Worm (Caenorhabditis elegans) whole organism, young adult: ENCODE measurements around the gene atx-2.
A peak's percentile ranks its signal among the peaks of the same experiment; 100 is the strongest.

Experiments used
- F23B12.7 ChIP-seq: sonication (generic microtip); optimal IDR thresholded peaks from 2 replicates; lab custom pipeline; 2017; ENCODE audit warnings: missing genetic modification characterization, mild to moderate bottlenecking, missing compliant biosample characterization, antibody characterized with exemption, moderate library complexity; ENCODE audit not compliant: insufficient read depth
- F33H1.4 ChIP-seq: fragments of 200-800 bp; sonication (Bioruptor generic); IDR thresholded peaks from 2 replicates; pipeline ENCODE4 v1.3.6; 2022; ENCODE audit warnings: missing genetic modification reagents, missing genetic modification characterization, missing compliant biosample characterization
- F39B2.1 ChIP-seq: fragments of 200-800 bp; sonication (Bioruptor generic); IDR thresholded peaks from 2 replicates; pipeline ENCODE4 v1.3.6; 2022; ENCODE audit warnings: missing genetic modification reagents, missing genetic modification characterization, missing compliant biosample characterization
- F49E8.2 ChIP-seq: sonication (generic microtip); optimal IDR thresholded peaks from 3 replicates; lab custom pipeline; 2017; ENCODE audit warnings: missing genetic modification characterization, mild to moderate bottlenecking, missing compliant biosample characterization, antibody characterized with exemption, moderate library complexity; ENCODE audit not compliant: insufficient read depth
- K11D2.4 ChIP-seq: fragments of 200-800 bp; sonication (Bioruptor generic); IDR thresholded peaks from 2 replicates; pipeline ENCODE4 v1.3.6; 2022; ENCODE audit warnings: missing genetic modification reagents, missing genetic modification characterization, missing compliant biosample characterization
- K12H6.12 ChIP-seq: fragments of 200-800 bp; sonication (Bioruptor generic); optimal IDR thresholded peaks from 2 replicates; lab custom pipeline; 2018; ENCODE audit warnings: mild to moderate bottlenecking, missing genetic modification characterization, missing compliant biosample characterization
- athp-1 ChIP-seq: sonication (generic microtip); optimal IDR thresholded peaks from 2 replicates; lab custom pipeline; 2017; ENCODE audit warnings: mild to moderate bottlenecking, missing genetic modification characterization, missing compliant biosample characterization
- ccch-3 ChIP-seq: fragments of 200-800 bp; sonication (Bioruptor generic); optimal IDR thresholded peaks from 2 replicates; lab custom pipeline; 2018; ENCODE audit warnings: mild to moderate bottlenecking, missing genetic modification characterization, missing compliant biosample characterization
- cebp-2 ChIP-seq: fragments of 200-800 bp; sonication (Bioruptor generic); IDR thresholded peaks from 2 replicates; pipeline ENCODE4 v1.3.6; 2022; ENCODE audit warnings: missing genetic modification characterization, missing compliant biosample characterization
- ceh-100 ChIP-seq: fragments of 200-800 bp; sonication (Bioruptor generic); IDR thresholded peaks from 2 replicates; pipeline ENCODE4 v1.3.6; 2022; ENCODE audit warnings: missing genetic modification reagents, missing genetic modification characterization, missing compliant biosample characterization
- ceh-79 ChIP-seq: sonication (generic microtip); optimal IDR thresholded peaks from 2 replicates; lab custom pipeline; 2017; ENCODE audit warnings: mild to moderate bottlenecking, missing genetic modification characterization, missing compliant biosample characterization
- dpl-1 ChIP-seq: fragments of 150-350 bp; optimal IDR thresholded peaks from 2 replicates; lab custom pipeline; 2014; ENCODE audit warnings: missing biosample characterization, missing genetic modification reagents, missing genetic modification characterization
- hmg-20 ChIP-seq: fragments of 200-800 bp; sonication (Bioruptor generic); IDR thresholded peaks from 2 replicates; pipeline ENCODE4 v1.3.6; 2022; ENCODE audit warnings: missing genetic modification reagents, missing genetic modification characterization, missing compliant biosample characterization
- let-526 ChIP-seq: fragments of 200-800 bp; sonication (Bioruptor generic); IDR thresholded peaks from 2 replicates; pipeline ENCODE4 v1.3.6; 2022; ENCODE audit warnings: missing genetic modification reagents, missing genetic modification characterization, missing compliant biosample characterization
- lin-26 ChIP-seq: fragments of 200-800 bp; sonication (Bioruptor generic); IDR thresholded peaks from 2 replicates; pipeline ENCODE4 v1.3.6; 2022; ENCODE audit warnings: missing genetic modification reagents, missing genetic modification characterization, missing compliant biosample characterization
- lin-54 ChIP-seq: fragments of 200-800 bp; sonication (Bioruptor generic); optimal IDR thresholded peaks from 2 replicates; lab custom pipeline; 2018; ENCODE audit warnings: mild to moderate bottlenecking, missing genetic modification characterization, missing compliant biosample characterization
- lsy-27 ChIP-seq: sonication (generic microtip); optimal IDR thresholded peaks from 2 replicates; lab custom pipeline; 2017; ENCODE audit warnings: missing genetic modification characterization, mild to moderate bottlenecking, missing compliant biosample characterization, antibody characterized with exemption, missing genotype, borderline replicate concordance; ENCODE audit not compliant: insufficient read depth
- mel-28 ChIP-seq: sonication (generic microtip); optimal IDR thresholded peaks from 2 replicates; lab custom pipeline; 2016; ENCODE audit warnings: borderline replicate concordance, mild to moderate bottlenecking, missing genetic modification characterization, missing compliant biosample characterization
- mes-4 ChIP-seq: sonication (generic microtip); optimal IDR thresholded peaks from 2 replicates; lab custom pipeline; 2016; ENCODE audit warnings: missing genotype, missing genetic modification characterization, missing compliant biosample characterization
- nfya-1 ChIP-seq: sonication (generic microtip); optimal IDR thresholded peaks from 2 replicates; lab custom pipeline; 2017; ENCODE audit warnings: antibody characterized with exemption, missing compliant biosample characterization, missing genetic modification characterization, borderline replicate concordance; ENCODE audit not compliant: insufficient read depth
- nfya-2 ChIP-seq: fragments of 200-800 bp; sonication (Bioruptor generic); IDR thresholded peaks from 2 replicates; pipeline ENCODE4 v1.3.6; 2022; ENCODE audit warnings: missing genetic modification reagents, missing genetic modification characterization, missing compliant biosample characterization
- nfyb-1 ChIP-seq: fragments of 200-800 bp; sonication (Bioruptor generic); IDR thresholded peaks from 2 replicates; pipeline ENCODE4 v1.3.6; 2022; ENCODE audit warnings: missing genetic modification reagents, missing genetic modification characterization, missing compliant biosample characterization
- rec-8 ChIP-seq, 2 experiments: sonication (generic microtip); optimal IDR thresholded peaks; 2 replicates each; lab custom pipeline; 2016; ENCODE audit warnings: mild to moderate bottlenecking in 2 of 2, missing genetic modification characterization in 2 of 2, missing genetic modification reagents in 2 of 2, missing genotype in 2 of 2, missing biosample characterization in 1 of 2, missing compliant biosample characterization in 1 of 2, moderate library complexity in 1 of 2
- snpc-1.3 ChIP-seq: sonication (generic microtip); optimal IDR thresholded peaks from 2 replicates; lab custom pipeline; 2017; ENCODE audit warnings: missing genetic modification characterization, mild to moderate bottlenecking, missing compliant biosample characterization, antibody characterized with exemption, moderate library complexity, missing genotype, missing genetic modification reagents; ENCODE audit not compliant: insufficient read depth
- snpc-3.4 ChIP-seq: sonication (generic microtip); optimal IDR thresholded peaks from 2 replicates; lab custom pipeline; 2017; ENCODE audit warnings: missing genetic modification characterization, mild to moderate bottlenecking, missing compliant biosample characterization, antibody characterized with exemption, moderate library complexity, missing genotype, missing genetic modification reagents
- tbx-9 ChIP-seq: sonication (generic microtip); optimal IDR thresholded peaks from 2 replicates; lab custom pipeline; 2016; ENCODE audit warnings: borderline replicate concordance, missing genetic modification characterization, inconsistent platforms, missing compliant biosample characterization
- unc-130 ChIP-seq: sonication (generic microtip); optimal IDR thresholded peaks from 2 replicates; lab custom pipeline; 2016; ENCODE audit warnings: missing genetic modification reagents, missing genetic modification characterization, missing compliant biosample characterization
- zfh-2 ChIP-seq: fragments of 200-800 bp; sonication (Bioruptor generic); conservative IDR thresholded peaks from 2 replicates; pipeline ENCODE4 v1.3.6; 2022; ENCODE audit warnings: missing genetic modification reagents, missing genetic modification characterization, missing compliant biosample characterization
- zim-3 ChIP-seq: sonication (generic microtip); optimal IDR thresholded peaks from 2 replicates; lab custom pipeline; 2017; ENCODE audit warnings: mild to moderate bottlenecking, missing genetic modification characterization, moderate library complexity, missing compliant biosample characterization

atx-2 gene

DNA sequence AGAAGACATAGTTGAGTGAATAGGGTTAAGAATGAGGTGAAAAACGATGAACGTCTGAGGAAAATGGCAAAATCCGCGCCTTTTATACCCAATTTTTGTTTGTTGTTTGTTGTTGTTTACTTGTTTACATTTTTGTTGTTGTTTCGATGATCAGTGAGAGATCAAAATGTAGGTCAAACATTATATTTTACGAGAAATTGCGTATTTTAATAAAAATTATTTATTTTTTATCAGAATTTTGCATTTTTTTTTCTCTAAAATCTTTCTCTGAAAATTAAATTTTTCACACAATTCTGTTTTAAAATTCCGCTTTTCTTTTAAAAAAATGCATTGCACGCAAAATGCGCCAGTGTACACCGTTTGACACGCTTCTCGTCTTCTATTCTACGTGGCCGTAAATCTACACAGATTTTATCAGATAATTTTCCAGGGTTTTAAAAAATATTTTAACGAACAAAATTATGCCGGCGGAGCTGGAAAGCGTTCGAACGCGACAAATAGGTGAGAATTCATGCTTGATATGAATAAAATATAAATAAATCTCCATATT is 45.6 kb downstream of the atx-2 start, which contains the start of the genes sip-1 and sly-1 (continued):
- TF ChIP-seq rec-8 (tag; optimal IDR thresholded peaks at IDR 0.05; lab: Kevin White, UChicago) (no peak), lin-54 (GFP tag; lab: Kevin White, UChicago) (peak; percentile 72), K11D2.4 (GFP tag; lab: Robert Waterston, UW) (peak; percentile 31; the same call in 1 of the 2 replicates), zfh-2 (no peak), cebp-2 (GFP tag; lab: Robert Waterston, UW) (no peak), athp-1 (tag; lab: Kevin White, UChicago) (no peak), dpl-1 (GFP tag; lab: Kevin White, UChicago) (peak; percentile 66), lin-26 (GFP tag; lab: Robert Waterston, UW) (no peak), F33H1.4 (peak; percentile 63), F23B12.7 (tag; lab: Kevin White, UChicago) (peak; percentile 48), ccch-3 (no peak), tbx-9 (tag; lab: Kevin White, UChicago) (no peak), mel-28 (tag; lab: Kevin White, UChicago) (no peak)

ce11 chrIII:10512570-10512969 is 51.4 kb downstream of the atx-2 start:
- TF ChIP-seq lin-54 (GFP tag; lab: Kevin White, UChicago) (no peak), nfya-1 (tag; lab: Kevin White, UChicago) (no peak), unc-130 (GFP tag; lab: Kevin White, UChicago) (no peak), zim-3 (no peak), ceh-100 (GFP tag; lab: Robert Waterston, UW) (no peak), nfya-2 (GFP tag; lab: Robert Waterston, UW) (no peak), hmg-20 (no peak)

- TF ChIP-seq mel-28 (tag; lab: Kevin White, UChicago) (no peak), ccch-3 (no peak), snpc-3.4 (tag; lab: Kevin White, UChicago) (no peak), mes-4 (tag; lab: Kevin White, UChicago) (no peak), F49E8.2 (tag; lab: Kevin White, UChicago) (no peak), nfyb-1 (no peak), K12H6.12 (tag; lab: Kevin White, UChicago) (no peak), nfya-2 (GFP tag; lab: Robert Waterston, UW) (no peak), ceh-79 (tag; lab: Kevin White, UChicago) (no peak), snpc-1.3 (tag; lab: Kevin White, UChicago) (no peak), F39B2.1 (GFP tag; lab: Robert Waterston, UW) (no peak), dpl-1 (GFP tag; lab: Kevin White, UChicago) (no peak), let-526 (GFP tag; lab: Robert Waterston, UW) (no peak), F23B12.7 (tag; lab: Kevin White, UChicago) (no peak), lsy-27 (tag; lab: Kevin White, UChicago) (no peak)
- TF ChIP-seq, all 124 proteins: peak for 0
Measured at ce11 chrIII:10515751-10516150, 54.6 kb downstream of the atx-2 start.
